Worm (Caenorhabditis elegans) whole organism, L1 larva: Measurements from ENCODE around the gene ltah-1.2.

Experiments used
- mdl-1 ChIP-seq, 2 experiments: fragments of 150-350 bp; optimal IDR thresholded peaks; 2 replicates each; lab custom pipeline; 2014 to 2017; ENCODE audit warnings: missing biosample characterization in 2 of 2, missing genetic modification characterization in 2 of 2, inconsistent platforms in 1 of 2
- nhr-12 ChIP-seq: sonication (generic microtip); optimal IDR thresholded peaks from 2 replicates; lab custom pipeline; 2017; ENCODE audit warnings: missing biosample characterization, missing genetic modification characterization

ce11 chrIV:3564901-3565300 lies 48.0 kb downstream of the ltah-1.2 start, which contains the start of gene sre-5:
- TF ChIP-seq mdl-1 (tag; optimal IDR thresholded peaks at IDR 0.05; lab: Kevin White, UChicago): no peak
- no peak for TF ChIP-seq nhr-12 (tag; lab: Kevin White, UChicago)
